Worm (Caenorhabditis elegans) whole organism, late embryonic: ENCODE data around the gene T06D4.6.

ENCODE experiments used
- ama-1 ChIP-seq: fragments of 150-350 bp; optimal IDR thresholded peaks from 2 replicates; lab custom pipeline; 2014
- elt-4 ChIP-seq: sonication (generic microtip); optimal IDR thresholded peaks from 2 replicates; lab custom pipeline; 2016; ENCODE audit warnings: missing genetic modification characterization, missing compliant biosample characterization
- fax-1 ChIP-seq: sonication (generic microtip); optimal IDR thresholded peaks from 2 replicates; lab custom pipeline; 2016; ENCODE audit warnings: missing genotype, missing genetic modification characterization, missing compliant biosample characterization
- hlh-15 ChIP-seq: sonication (generic microtip); optimal IDR thresholded peaks from 2 replicates; lab custom pipeline; 2016; ENCODE audit warnings: missing genetic modification characterization, missing compliant biosample characterization
- hlh-30 ChIP-seq: sonication (generic microtip); optimal IDR thresholded peaks from 2 replicates; lab custom pipeline; 2017; ENCODE audit warnings: antibody characterized with exemption, missing genetic modification characterization, missing compliant biosample characterization; ENCODE audit not compliant: insufficient read depth
- nfya-1 ChIP-seq: sonication (generic microtip); optimal IDR thresholded peaks from 2 replicates; lab custom pipeline; 2017; ENCODE audit warnings: missing genetic modification characterization, mild to moderate bottlenecking, missing compliant biosample characterization, antibody characterized with exemption, moderate library complexity
- nhr-11 ChIP-seq: fragments of 150-350 bp; optimal IDR thresholded peaks from 2 replicates; lab custom pipeline; 2014; ENCODE audit warnings: missing biosample characterization, missing genetic modification characterization
- pat-9 ChIP-seq: fragments of 200-800 bp; sonication (Bioruptor generic); optimal IDR thresholded peaks from 2 replicates; lab custom pipeline; 2018; ENCODE audit warnings: mild to moderate bottlenecking, missing genetic modification characterization, moderate library complexity, missing compliant biosample characterization
- tbx-2 ChIP-seq: sonication (generic microtip); optimal IDR thresholded peaks from 2 replicates; lab custom pipeline; 2016; ENCODE audit warnings: missing genetic modification characterization, missing compliant biosample characterization

DNA sequence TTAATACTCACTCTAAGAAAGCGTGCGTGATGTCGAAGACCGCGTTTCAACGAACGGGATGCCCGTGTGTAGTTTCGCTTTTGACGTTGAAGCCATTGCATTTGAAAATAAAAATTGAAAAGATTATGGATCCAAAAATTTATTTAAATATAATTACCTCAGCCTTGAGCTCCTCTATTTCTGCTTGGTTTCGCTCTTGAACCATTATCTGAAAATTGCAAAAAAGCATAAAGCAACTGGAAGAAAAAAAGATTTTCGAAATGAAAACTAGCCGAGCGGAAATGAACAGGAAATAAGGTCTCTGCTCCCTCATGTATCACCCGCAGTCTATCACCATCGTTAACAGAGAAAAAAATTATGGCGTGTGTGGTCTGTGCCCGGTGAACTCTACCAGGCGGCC lies 20.3 kb downstream of the T06D4.6 start, which contains the start of gene Y49F6C.6:
- TF ChIP-seq hlh-30 (tag; lab: Kevin White, UChicago): no peak
- TF ChIP-seq tbx-2: no peak
- no peak for TF ChIP-seq nhr-11 (tag; lab: Kevin White, UChicago)
- no peak for TF ChIP-seq elt-4 (tag; lab: Kevin White, UChicago)
- TF ChIP-seq fax-1 (tag; lab: Kevin White, UChicago): no peak
- TF ChIP-seq nfya-1 (tag; lab: Kevin White, UChicago): no peak
- no peak for TF ChIP-seq pat-9 (tag; lab: Kevin White, UChicago)
- TF ChIP-seq hlh-15: no peak
- no peak for TF ChIP-seq ama-1 (lab: Kevin White, UChicago)
